Worm (Caenorhabditis elegans): ENCODE data around the gene syf-2.

DNA sequence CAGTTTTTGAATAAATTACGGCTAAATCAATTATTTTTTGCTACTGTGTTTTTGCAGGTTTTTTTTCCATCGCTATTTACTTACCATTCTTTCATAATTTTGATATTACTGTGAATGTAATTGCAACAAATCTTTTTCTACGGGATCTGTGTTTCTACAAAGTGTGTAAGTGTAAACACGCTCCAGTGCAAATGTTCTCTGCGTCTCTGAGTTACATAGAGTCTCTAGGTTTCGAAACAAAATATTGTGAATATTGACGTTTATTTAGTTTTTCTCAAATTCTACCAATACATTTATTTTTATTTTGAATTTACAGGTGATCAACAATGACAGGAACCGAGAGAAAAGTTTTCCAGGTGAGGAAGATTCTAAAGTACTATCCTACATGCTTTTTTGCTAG, 22.1 kb upstream of the syf-2 start, which contains the start of gene yju-2:
- TF ChIP-seq unc-62 (GFP tag; optimal IDR thresholded peaks at IDR 0.05) (no peak), lsy-12 (tag; optimal IDR thresholded peaks at IDR 0.05) (no peak), R02D3.7 (tag; optimal IDR thresholded peaks at IDR 0.05) (no peak), skn-1 (tag; optimal IDR thresholded peaks at IDR 0.05) (no peak)
